Worm (Caenorhabditis elegans): ENCODE measurements around the gene C48D1.1.

ce11 chrIV:13189467-13189866 lies 7.7 kb downstream of the C48D1.1 start, which contains the start of gene F58D2.2:
- TF ChIP-seq klf-2 (GFP tag; conservative IDR thresholded peaks at IDR 0.05) (no peak), flt-1 (GFP tag; IDR thresholded peaks at IDR 0.05) (no peak), ref-1 (GFP tag; conservative IDR thresholded peaks at IDR 0.05) (no peak), ztf-29 (GFP tag; IDR thresholded peaks at IDR 0.05) (no peak), ztf-23 (GFP tag; IDR thresholded peaks at IDR 0.05) (no peak), cog-1 (tag; optimal IDR thresholded peaks at IDR 0.05) (no peak), med-1 (GFP tag; optimal IDR thresholded peaks at IDR 0.05; ENCODE audit: insufficient read depth) (no peak), tab-1 (GFP tag; IDR thresholded peaks at IDR 0.05) (no peak), T22C8.4 (GFP tag; IDR thresholded peaks at IDR 0.05) (no peak)

Data from whole organism, midembryonic.